Worm (Caenorhabditis elegans) whole organism, L4 larva: ENCODE measurements around the gene D2045.7.

Experiments used
- D1046.2 ChIP-seq: fragments of 200-800 bp; sonication (Bioruptor generic); IDR thresholded peaks from 2 replicates; pipeline ENCODE4 v1.3.6; 2022; ENCODE audit warnings: missing genetic modification characterization, missing compliant biosample characterization
- F49E8.2 ChIP-seq: sonication (generic microtip); optimal IDR thresholded peaks from 2 replicates; lab custom pipeline; 2016; ENCODE audit warnings: missing compliant biosample characterization, mild to moderate bottlenecking, missing genetic modification characterization, borderline replicate concordance
- Y5F2A.4 ChIP-seq: fragments of 200-800 bp; sonication (Bioruptor generic); optimal IDR thresholded peaks from 2 replicates; lab custom pipeline; 2018; ENCODE audit warnings: mild to moderate bottlenecking, missing genetic modification characterization, missing compliant biosample characterization
- ZK546.5 ChIP-seq, 2 experiments: sonication (generic microtip); optimal IDR thresholded peaks; 2 replicates each; lab custom pipeline; 2017; ENCODE audit warnings: missing biosample characterization in 2 of 2, missing genetic modification characterization in 2 of 2
- ceh-28 ChIP-seq: fragments of 150-350 bp; optimal IDR thresholded peaks from 2 replicates; lab custom pipeline; 2014; ENCODE audit warnings: missing biosample characterization, missing genetic modification reagents, missing genetic modification characterization
- ceh-32 ChIP-seq: sonication (generic microtip); optimal IDR thresholded peaks from 2 replicates; lab custom pipeline; 2016; ENCODE audit warnings: mild to moderate bottlenecking, missing genetic modification characterization, missing compliant biosample characterization; ENCODE audit not compliant: poor library complexity
- ceh-44 ChIP-seq: fragments of 200-800 bp; sonication (Bioruptor generic); IDR thresholded peaks from 2 replicates; pipeline ENCODE4 v1.3.6; 2022; ENCODE audit warnings: missing genetic modification reagents, missing genetic modification characterization, missing compliant biosample characterization
- ceh-82 ChIP-seq: sonication (generic microtip); optimal IDR thresholded peaks from 2 replicates; lab custom pipeline; 2017; ENCODE audit warnings: missing biosample characterization, missing genetic modification characterization
- cey-2 ChIP-seq: sonication (generic microtip); optimal IDR thresholded peaks from 3 replicates; lab custom pipeline; 2017; ENCODE audit warnings: missing genetic modification characterization, mild to moderate bottlenecking, missing compliant biosample characterization, antibody characterized with exemption, borderline replicate concordance; ENCODE audit not compliant: insufficient read depth
- daf-16 ChIP-seq, 3 experiments: sonication (generic microtip); optimal IDR thresholded peaks; 2 replicates each; lab custom pipeline; 2016 to 2017; ENCODE audit warnings: missing genetic modification characterization in 3 of 3, missing genetic modification reagents in 3 of 3, mild to moderate bottlenecking in 2 of 3, missing compliant biosample characterization in 2 of 3, missing biosample characterization in 1 of 3, moderate library complexity in 1 of 3
- daf-19 ChIP-seq: fragments of 200-800 bp; sonication (Bioruptor generic); conservative IDR thresholded peaks from 2 replicates; pipeline ENCODE4 v1.3.6; 2022; ENCODE audit warnings: missing genetic modification characterization, missing compliant biosample characterization
- dpl-1 ChIP-seq: fragments of 150-350 bp; optimal IDR thresholded peaks from 2 replicates; lab custom pipeline; 2014; ENCODE audit warnings: missing biosample characterization, missing genetic modification reagents, missing genetic modification characterization
- dve-1 ChIP-seq: sonication (generic microtip); optimal IDR thresholded peaks from 2 replicates; lab custom pipeline; 2017; ENCODE audit warnings: antibody characterized with exemption, mild to moderate bottlenecking, missing genetic modification characterization, missing compliant biosample characterization; ENCODE audit not compliant: insufficient read depth
- fos-1 ChIP-seq: fragments of 150-350 bp; optimal IDR thresholded peaks from 2 replicates; lab custom pipeline; 2014; ENCODE audit warnings: missing biosample characterization, missing genetic modification characterization
- hif-1 ChIP-seq, 2 experiments: sonication (generic microtip); optimal IDR thresholded peaks; 2 replicates each; lab custom pipeline; 2016 to 2017; ENCODE audit warnings: missing compliant biosample characterization in 2 of 2, missing genetic modification characterization in 2 of 2, missing genetic modification reagents in 2 of 2, missing genotype in 2 of 2, mild to moderate bottlenecking in 1 of 2
- hlh-11 ChIP-seq: fragments of 200-800 bp; sonication (Bioruptor generic); optimal IDR thresholded peaks from 2 replicates; lab custom pipeline; 2018; ENCODE audit warnings: mild to moderate bottlenecking, missing genetic modification characterization, missing compliant biosample characterization
- hlh-30 ChIP-seq: sonication (generic microtip); optimal IDR thresholded peaks from 2 replicates; lab custom pipeline; 2017; ENCODE audit warnings: antibody characterized with exemption, mild to moderate bottlenecking, missing genetic modification characterization, missing compliant biosample characterization; ENCODE audit not compliant: insufficient read depth
- hmg-1.1 ChIP-seq: fragments of 200-800 bp; sonication (Bioruptor generic); IDR thresholded peaks from 2 replicates; pipeline ENCODE4 v1.3.6; 2022; ENCODE audit warnings: missing genetic modification reagents, missing genetic modification characterization, missing compliant biosample characterization
- lim-7 ChIP-seq: fragments of 200-800 bp; sonication (Bioruptor generic); IDR thresholded peaks from 2 replicates; pipeline ENCODE4 v1.3.6; 2022; ENCODE audit warnings: missing genetic modification characterization, missing compliant biosample characterization
- lin-1 ChIP-seq: fragments of 200-800 bp; sonication (Bioruptor generic); IDR thresholded peaks from 2 replicates; pipeline ENCODE4 v1.3.6; 2022; ENCODE audit warnings: missing genetic modification reagents, missing genetic modification characterization, missing compliant biosample characterization
- lin-29 ChIP-seq: fragments of 200-800 bp; sonication (Bioruptor generic); IDR thresholded peaks from 2 replicates; pipeline ENCODE4 v1.3.6; 2022; ENCODE audit warnings: missing genetic modification reagents, missing genetic modification characterization, missing compliant biosample characterization
- lin-38 ChIP-seq: fragments of 200-800 bp; sonication (Bioruptor generic); IDR thresholded peaks from 2 replicates; pipeline ENCODE4 v1.3.6; 2022; ENCODE audit warnings: missing genetic modification reagents, missing genetic modification characterization, missing compliant biosample characterization
- mdl-1 ChIP-seq, 2 experiments: fragments of 150-350 bp in 1 of 2; sonication (generic microtip) in 1 of 2; optimal IDR thresholded peaks; 2 replicates each; lab custom pipeline; 2014 to 2017; ENCODE audit warnings: missing biosample characterization in 2 of 2, missing genetic modification characterization in 2 of 2
- mdt-29 ChIP-seq: fragments of 200-800 bp; sonication (Bioruptor generic); IDR thresholded peaks from 2 replicates; pipeline ENCODE4 v1.3.6; 2022; ENCODE audit warnings: missing genetic modification reagents, missing genetic modification characterization, missing compliant biosample characterization
- mep-1 ChIP-seq: fragments of 150-350 bp; sonication (generic microtip); optimal IDR thresholded peaks from 3 replicates; lab custom pipeline; 2014; ENCODE audit warnings: missing biosample characterization, missing genetic modification characterization
- mxl-2 ChIP-seq: fragments of 200-800 bp; sonication (Bioruptor generic); conservative IDR thresholded peaks from 2 replicates; pipeline ENCODE4 v1.3.6; 2022; ENCODE audit warnings: missing genetic modification reagents, missing genetic modification characterization, missing compliant biosample characterization
- mxl-3 ChIP-seq: fragments of 200-800 bp; sonication (Bioruptor generic); optimal IDR thresholded peaks from 2 replicates; lab custom pipeline; 2018; ENCODE audit warnings: mild to moderate bottlenecking, missing genetic modification characterization, missing compliant biosample characterization
- nhr-10 ChIP-seq: fragments of 150-350 bp; optimal IDR thresholded peaks from 2 replicates; lab custom pipeline; 2014; ENCODE audit warnings: missing biosample characterization, missing genetic modification characterization
- nhr-237 ChIP-seq: sonication (generic microtip); optimal IDR thresholded peaks from 2 replicates; lab custom pipeline; 2017; ENCODE audit warnings: missing biosample characterization, missing genetic modification characterization
- nhr-28 ChIP-seq: fragments of 150-350 bp; optimal IDR thresholded peaks from 2 replicates; lab custom pipeline; 2014; ENCODE audit warnings: missing biosample characterization, missing genetic modification characterization
- nhr-48 ChIP-seq: sonication (generic microtip); optimal IDR thresholded peaks from 2 replicates; lab custom pipeline; 2016; ENCODE audit warnings: mild to moderate bottlenecking, missing genetic modification characterization, missing compliant biosample characterization
- nhr-77 ChIP-seq: fragments of 150-350 bp; optimal IDR thresholded peaks from 2 replicates; lab custom pipeline; 2014; ENCODE audit warnings: missing biosample characterization, missing genetic modification characterization
- php-3 ChIP-seq: fragments of 200-800 bp; sonication (Bioruptor generic); IDR thresholded peaks from 2 replicates; pipeline ENCODE4 v1.3.6; 2022; ENCODE audit warnings: missing genetic modification reagents, missing genetic modification characterization, missing compliant biosample characterization
- rbr-2 ChIP-seq: sonication (generic microtip); optimal IDR thresholded peaks from 2 replicates; lab custom pipeline; 2016; ENCODE audit warnings: missing genotype, missing genetic modification characterization, missing compliant biosample characterization
- saeg-2 ChIP-seq: fragments of 200-800 bp; sonication (Bioruptor generic); IDR thresholded peaks from 2 replicates; pipeline ENCODE4 v1.3.6; 2022; ENCODE audit warnings: missing genetic modification reagents, missing genetic modification characterization, missing compliant biosample characterization
- snpc-1.2 ChIP-seq: fragments of 200-800 bp; sonication (Bioruptor generic); IDR thresholded peaks from 2 replicates; pipeline ENCODE4 v1.3.6; 2022; ENCODE audit warnings: missing genetic modification reagents, missing genetic modification characterization, missing compliant biosample characterization
- snpc-4 ChIP-seq: fragments of 150-350 bp; optimal IDR thresholded peaks from 2 replicates; lab custom pipeline; 2014; ENCODE audit warnings: missing biosample characterization, missing genetic modification characterization
- spr-1 ChIP-seq: sonication (generic microtip); optimal IDR thresholded peaks from 2 replicates; lab custom pipeline; 2016; ENCODE audit warnings: mild to moderate bottlenecking, missing genetic modification characterization, missing compliant biosample characterization
- spr-3 ChIP-seq: fragments of 200-800 bp; sonication (Bioruptor generic); optimal IDR thresholded peaks from 2 replicates; lab custom pipeline; 2018; ENCODE audit warnings: mild to moderate bottlenecking, missing genetic modification characterization, missing compliant biosample characterization
- unc-39 ChIP-seq: sonication (generic microtip); optimal IDR thresholded peaks from 2 replicates; lab custom pipeline; 2017; ENCODE audit warnings: missing biosample characterization, missing genetic modification characterization
- unc-62 ChIP-seq, 3 experiments: fragments of 150-350 bp in 1 of 3; sonication (generic microtip); optimal IDR thresholded peaks in 2 of 3; peaks in 1 of 3; 1 replicate in 1 of 3; 2 replicates in 2 of 3; lab custom pipeline; 2014 to 2017; ENCODE audit warnings: missing biosample characterization in 3 of 3, missing genetic modification characterization in 3 of 3, missing genetic modification reagents in 3 of 3, missing genotype in 1 of 3
- zfp-3 ChIP-seq: fragments of 200-800 bp; sonication (Bioruptor generic); conservative IDR thresholded peaks from 2 replicates; pipeline ENCODE4 v1.3.6; 2022; ENCODE audit warnings: missing genetic modification reagents, missing genetic modification characterization, missing compliant biosample characterization
- zip-2 ChIP-seq: fragments of 150-350 bp; optimal IDR thresholded peaks from 2 replicates; lab custom pipeline; 2014; ENCODE audit warnings: missing biosample characterization, missing genetic modification characterization

Gene D2045.7

DNA sequence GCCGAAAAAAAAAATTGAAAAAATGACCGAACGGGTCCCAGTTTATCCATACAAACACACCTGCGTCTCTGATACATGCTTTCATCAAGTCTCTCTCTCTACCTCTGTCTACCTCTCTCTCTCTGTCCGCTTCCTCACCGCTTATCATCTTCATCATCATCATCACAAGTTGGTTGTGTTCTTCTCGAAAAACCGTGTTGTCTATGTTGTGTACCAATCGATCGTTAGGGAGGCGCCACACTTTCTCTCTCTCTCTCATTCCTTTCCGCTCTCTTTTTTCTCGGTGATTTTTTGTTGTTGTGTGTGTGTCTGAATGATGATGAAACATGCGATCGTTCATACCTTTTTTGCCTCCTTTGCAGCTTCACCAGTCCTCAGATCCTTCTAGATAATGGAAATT is 15.6 kb upstream of the D2045.7 start (continued):
- TF ChIP-seq mdt-29 (GFP tag; lab: Robert Waterston, UW) (no peak), ceh-32 (tag; lab: Kevin White, UChicago) (no peak), lin-1 (GFP tag; lab: Robert Waterston, UW) (no peak), ceh-82 (tag; lab: Kevin White, UChicago) (no peak), nhr-10 (tag; lab: Kevin White, UChicago) (peak; percentile 7), cey-2 (tag; lab: Kevin White, UChicago) (no peak), nhr-28 (tag; lab: Kevin White, UChicago) (peak; percentile 95), mxl-2 (GFP tag; lab: Robert Waterston, UW) (no peak), Y5F2A.4 (GFP tag; lab: Kevin White, UChicago) (no peak), nhr-77 (tag; lab: Kevin White, UChicago) (peak; percentile 76), spr-3 (no peak), hmg-1.1 (GFP tag; lab: Robert Waterston, UW) (peak; percentile 52; the same call in 1 of the 2 replicates), ceh-44 (GFP tag; lab: Robert Waterston, UW) (no peak), fos-1 (tag; lab: Kevin White, UChicago) (no peak), nhr-237 (tag; lab: Kevin White, UChicago) (no peak), mdl-1 (tag; optimal IDR thresholded peaks at IDR 0.05; lab: Kevin White, UChicago) (peak in 1 of 2 experiments; percentile 11), spr-1 (tag; lab: Kevin White, UChicago) (peak; percentile 30), lim-7 (GFP tag; lab: Robert Waterston, UW) (no peak), ceh-28 (peak; percentile 59), mxl-3 (GFP tag; lab: Kevin White, UChicago) (peak; percentile 46), hif-1 (tag; optimal IDR thresholded peaks at IDR 0.05; lab: Kevin White, UChicago) (peak in 1 of 2 experiments; percentile 29), ZK546.5 (tag; optimal IDR thresholded peaks at IDR 0.05; lab: Kevin White, UChicago) (no peak), dve-1 (peak; percentile 64), rbr-2 (tag; lab: Kevin White, UChicago) (no peak), dpl-1 (GFP tag; lab: Kevin White, UChicago) (peak; percentile 3), php-3 (no peak), zip-2 (tag; lab: Kevin White, UChicago) (no peak), mep-1 (tag; lab: Kevin White, UChicago) (peak; percentile 64), D1046.2 (GFP tag; lab: Robert Waterston, UW) (no peak), hlh-11 (tag; lab: Kevin White, UChicago) (peak; percentile 82), daf-19 (GFP tag; lab: Robert Waterston, UW) (no peak), daf-16 (GFP tag; optimal IDR thresholded peaks at IDR 0.05; lab: Kevin White, UChicago) (no peak), daf-16 (tag; optimal IDR thresholded peaks at IDR 0.05; lab: Kevin White, UChicago) (peak; percentile 95), unc-39 (tag; lab: Kevin White, UChicago) (no peak), unc-62 (GFP tag; optimal IDR thresholded peaks at IDR 0.05 in 1 of 2; lab: Kevin White, UChicago) (peak in 1 of 2 experiments; percentile 25), unc-62 (tag; optimal IDR thresholded peaks at IDR 0.05; lab: Kevin White, UChicago) (no peak), snpc-4 (tag; lab: Kevin White, UChicago) (no peak), lin-38 (GFP tag; lab: Robert Waterston, UW) (peak; percentile 50), saeg-2 (GFP tag; lab: Robert Waterston, UW) (no peak), nhr-48 (tag; lab: Kevin White, UChicago) (peak; percentile 8), lin-29 (GFP tag; lab: Robert Waterston, UW) (no peak), hlh-30 (tag; lab: Kevin White, UChicago) (peak; percentile 86), zfp-3 (GFP tag; lab: Robert Waterston, UW) (no peak), snpc-1.2 (GFP tag; lab: Robert Waterston, UW) (no peak), F49E8.2 (tag; lab: Kevin White, UChicago) (no peak)
